Fruit fly (Drosophila melanogaster) whole organism, embryonic: ENCODE measurements around the gene mts.

ENCODE experiments used
- ATbp ChIP-seq: fragments of 200-800 bp; sonication (Bioruptor generic); optimal IDR thresholded peaks from 2 replicates; lab custom pipeline; 2017; ENCODE audit warnings: missing biosample characterization, mild to moderate bottlenecking, missing genetic modification characterization, missing genetic modification reagents
- C15 ChIP-seq: fragments of 200-800 bp; sonication (Bioruptor generic); IDR thresholded peaks from 3 replicates; pipeline ENCODE4 v1.3.6; 2022; ENCODE audit warnings: missing biosample characterization, missing genetic modification characterization
- CG10274 ChIP-seq: fragments of 200-800 bp; sonication (Bioruptor generic); optimal IDR thresholded peaks from 3 replicates; lab custom pipeline; 2017; ENCODE audit warnings: missing biosample characterization, mild to moderate bottlenecking, missing genetic modification characterization
- CG11456 ChIP-seq: fragments of 200-800 bp; sonication (Bioruptor generic); IDR thresholded peaks from 3 replicates; pipeline ENCODE4 v1.3.6; 2022; ENCODE audit warnings: missing biosample characterization, missing genetic modification characterization
- CG11560 ChIP-seq: fragments of 200-800 bp; sonication (Bioruptor generic); IDR thresholded peaks from 3 replicates; pipeline ENCODE4 v1.3.6; 2022; ENCODE audit warnings: missing biosample characterization, missing genetic modification characterization
- CG13296 ChIP-seq: fragments of 200-800 bp; sonication (Bioruptor generic); optimal IDR thresholded peaks from 3 replicates; lab custom pipeline; 2018; ENCODE audit warnings: missing biosample characterization, mild to moderate bottlenecking, missing genetic modification characterization
- CG1529 ChIP-seq: fragments of 200-800 bp; sonication (Bioruptor generic); optimal IDR thresholded peaks from 3 replicates; lab custom pipeline; 2018; ENCODE audit warnings: missing biosample characterization, missing genetic modification characterization
- CG15696 ChIP-seq: fragments of 200-800 bp; sonication (Bioruptor generic); optimal IDR thresholded peaks from 2 replicates; lab custom pipeline; 2019; ENCODE audit warnings: missing biosample characterization, mild to moderate bottlenecking, missing genetic modification characterization, moderate library complexity
- CG1647 ChIP-seq: fragments of 200-800 bp; sonication (Bioruptor generic); optimal IDR thresholded peaks from 3 replicates; lab custom pipeline; 2016; ENCODE audit warnings: missing biosample characterization, missing genetic modification characterization
- CG16813 ChIP-seq: fragments of 200-800 bp; sonication (Bioruptor generic); IDR thresholded peaks from 3 replicates; pipeline ENCODE4 v1.3.6; 2022; ENCODE audit warnings: missing biosample characterization, missing genetic modification characterization; ENCODE audit not compliant: partially characterized antibody
- CG17829 ChIP-seq: fragments of 200-800 bp; optimal IDR thresholded peaks from 2 replicates; lab custom pipeline; 2019; ENCODE audit warnings: missing biosample characterization, mild to moderate bottlenecking, missing genetic modification characterization, moderate library complexity
- CG31365 ChIP-seq: fragments of 200-800 bp; sonication (Bioruptor generic); optimal IDR thresholded peaks from 2 replicates; lab custom pipeline; 2018; ENCODE audit warnings: missing biosample characterization, mild to moderate bottlenecking, missing genetic modification characterization
- CG31388 ChIP-seq: fragments of 200-800 bp; sonication (Bioruptor generic); optimal IDR thresholded peaks from 2 replicates; lab custom pipeline; 2016; ENCODE audit warnings: missing biosample characterization, missing genetic modification characterization
- CG33557 ChIP-seq: fragments of 200-800 bp; sonication (Bioruptor generic); optimal IDR thresholded peaks from 2 replicates; lab custom pipeline; 2019; ENCODE audit warnings: missing biosample characterization, mild to moderate bottlenecking, missing genetic modification characterization, moderate library complexity
- CG43689 ChIP-seq: fragments of 200-800 bp; sonication (Bioruptor generic); IDR thresholded peaks from 2 replicates; pipeline ENCODE4 v1.3.6; 2022; ENCODE audit warnings: missing biosample characterization, missing genetic modification characterization
- CG4617 ChIP-seq: fragments of 200-800 bp; sonication (Bioruptor generic); optimal IDR thresholded peaks from 3 replicates; lab custom pipeline; 2016; ENCODE audit warnings: missing biosample characterization, missing genetic modification characterization, borderline replicate concordance
- CG6765 ChIP-seq: fragments of 200-800 bp; sonication (Bioruptor generic); optimal IDR thresholded peaks from 3 replicates; lab custom pipeline; 2017; ENCODE audit warnings: missing biosample characterization, mild to moderate bottlenecking, missing genetic modification characterization
- CG8944 ChIP-seq: fragments of 200-800 bp; sonication (Bioruptor generic); optimal IDR thresholded peaks from 3 replicates; lab custom pipeline; 2016; ENCODE audit warnings: missing biosample characterization, missing genetic modification characterization
- CkIIα-i1 ChIP-seq: fragments of 200-800 bp; sonication (Bioruptor generic); IDR thresholded peaks from 2 replicates; pipeline ENCODE4 v1.3.6; 2022; ENCODE audit warnings: missing biosample characterization, missing genetic modification characterization
- Deaf1 ChIP-seq: fragments of 200-800 bp; optimal IDR thresholded peaks from 3 replicates; lab custom pipeline; 2019; ENCODE audit warnings: missing biosample characterization, mild to moderate bottlenecking, missing genetic modification characterization, moderate library complexity
- E2f2 ChIP-seq: fragments of 200-800 bp; sonication (Bioruptor generic); IDR thresholded peaks from 2 replicates; pipeline ENCODE4 v1.3.6; 2022; ENCODE audit warnings: missing biosample characterization, missing genetic modification characterization
- ERR ChIP-seq: fragments of 200-800 bp; sonication (Bioruptor generic); optimal IDR thresholded peaks from 2 replicates; lab custom pipeline; 2016; ENCODE audit warnings: missing biosample characterization, missing genetic modification characterization
- Fer2 ChIP-seq: fragments of 200-800 bp; sonication (Bioruptor generic); optimal IDR thresholded peaks from 2 replicates; lab custom pipeline; 2018; ENCODE audit warnings: missing biosample characterization, mild to moderate bottlenecking, missing genetic modification characterization, moderate library complexity
- Hr3 ChIP-seq: fragments of 200-800 bp; sonication (Bioruptor generic); optimal IDR thresholded peaks from 3 replicates; lab custom pipeline; 2016; ENCODE audit warnings: missing biosample characterization, missing genetic modification characterization
- Hsf ChIP-seq: fragments of 200-800 bp; sonication (Bioruptor generic); optimal IDR thresholded peaks from 3 replicates; lab custom pipeline; 2016; ENCODE audit warnings: missing biosample characterization, missing genetic modification characterization
- MESR4 ChIP-seq: fragments of 200-800 bp; sonication (Bioruptor generic); optimal IDR thresholded peaks from 2 replicates; lab custom pipeline; 2018; ENCODE audit warnings: missing biosample characterization, mild to moderate bottlenecking, missing genetic modification characterization, moderate library complexity
- Nf-YC ChIP-seq: fragments of 200-800 bp; optimal IDR thresholded peaks from 3 replicates; lab custom pipeline; 2019; ENCODE audit warnings: missing biosample characterization, mild to moderate bottlenecking, missing genetic modification characterization, moderate library complexity
- TFAM ChIP-seq: fragments of 200-800 bp; sonication (Bioruptor generic); optimal IDR thresholded peaks from 2 replicates; lab custom pipeline; 2017; ENCODE audit warnings: missing biosample characterization, missing genetic modification characterization, inconsistent platforms
- Taf1 ChIP-seq: fragments of 200-800 bp; sonication (Bioruptor generic); IDR thresholded peaks from 2 replicates; pipeline ENCODE4 v1.3.6; 2022; ENCODE audit warnings: missing biosample characterization, missing genetic modification characterization
- Tbp ChIP-seq: fragments of >200 bp; optimal IDR thresholded peaks from 2 replicates; lab custom pipeline; 2018; ENCODE audit warnings: missing biosample characterization, missing genetic modification characterization
- chinmo ChIP-seq: fragments of 200-800 bp; sonication (Bioruptor generic); IDR thresholded peaks from 4 replicates; pipeline ENCODE4 v1.3.6; 2022; ENCODE audit warnings: missing biosample characterization, missing genetic modification characterization; ENCODE audit not compliant: partially characterized antibody
- corto ChIP-seq: fragments of 200-800 bp; sonication (Bioruptor generic); optimal IDR thresholded peaks from 2 replicates; lab custom pipeline; 2016; ENCODE audit warnings: missing biosample characterization, mild to moderate bottlenecking, missing genetic modification characterization, moderate library complexity
- crc ChIP-seq: fragments of 200-800 bp; sonication (Bioruptor generic); optimal IDR thresholded peaks from 2 replicates; lab custom pipeline; 2016; ENCODE audit warnings: missing biosample characterization, missing genetic modification characterization
- danr ChIP-seq: fragments of 200-800 bp; sonication (Bioruptor generic); IDR thresholded peaks from 2 replicates; pipeline ENCODE4 v1.3.6; 2022; ENCODE audit warnings: missing biosample characterization, missing genetic modification characterization
- dmrt99B ChIP-seq: fragments of 200-800 bp; sonication (Bioruptor generic); optimal IDR thresholded peaks from 2 replicates; lab custom pipeline; 2018; ENCODE audit warnings: missing biosample characterization, mild to moderate bottlenecking, missing genetic modification characterization, moderate library complexity
- gsb-n ChIP-seq: fragments of 200-800 bp; sonication (Bioruptor generic); optimal IDR thresholded peaks from 3 replicates; lab custom pipeline; 2018; ENCODE audit warnings: missing biosample characterization, mild to moderate bottlenecking, missing genetic modification characterization
- lbe ChIP-seq: fragments of 200-800 bp; sonication (Bioruptor generic); optimal IDR thresholded peaks from 2 replicates; lab custom pipeline; 2016; ENCODE audit warnings: missing biosample characterization, mild to moderate bottlenecking, missing genetic modification characterization
- lmd ChIP-seq: fragments of 200-800 bp; sonication (Bioruptor generic); IDR thresholded peaks from 2 replicates; pipeline ENCODE4 v1.3.6; 2022; ENCODE audit warnings: missing biosample characterization, missing genetic modification characterization
- luna ChIP-seq: fragments of 200-800 bp; sonication (Bioruptor generic); optimal IDR thresholded peaks from 2 replicates; lab custom pipeline; 2016; ENCODE audit warnings: missing biosample characterization, missing genetic modification characterization
- org-1 ChIP-seq: fragments of 200-800 bp; sonication (Bioruptor generic); optimal IDR thresholded peaks from 2 replicates; lab custom pipeline; 2017; ENCODE audit warnings: missing biosample characterization, missing genetic modification characterization
- psq ChIP-seq: fragments of 200-800 bp; sonication (Bioruptor generic); optimal IDR thresholded peaks from 2 replicates; lab custom pipeline; 2017; ENCODE audit warnings: missing biosample characterization, missing genetic modification characterization
- pum ChIP-seq: fragments of 200-800 bp; sonication (Bioruptor generic); optimal IDR thresholded peaks from 2 replicates; lab custom pipeline; 2016; ENCODE audit warnings: missing biosample characterization, missing genetic modification characterization
- sisA ChIP-seq: fragments of 200-800 bp; sonication (Bioruptor generic); IDR thresholded peaks from 2 replicates; pipeline ENCODE4 v1.3.6; 2022; ENCODE audit warnings: missing biosample characterization, missing genetic modification characterization
- slp2 ChIP-seq: fragments of 200-800 bp; sonication (Bioruptor generic); optimal IDR thresholded peaks from 2 replicates; lab custom pipeline; 2016; ENCODE audit warnings: missing biosample characterization, missing genetic modification characterization
- sqz ChIP-seq: fragments of 200-800 bp; sonication (Bioruptor generic); optimal IDR thresholded peaks from 3 replicates; lab custom pipeline; 2018; ENCODE audit warnings: missing biosample characterization, mild to moderate bottlenecking, missing genetic modification characterization
- toy ChIP-seq: fragments of 200-800 bp; sonication (Bioruptor generic); IDR thresholded peaks from 2 replicates; pipeline ENCODE4 v1.3.6; 2022; ENCODE audit warnings: missing biosample characterization, missing genetic modification characterization
- trh ChIP-seq: fragments of 200-800 bp; sonication (Bioruptor generic); optimal IDR thresholded peaks from 2 replicates; lab custom pipeline; 2016; ENCODE audit warnings: missing biosample characterization, missing genetic modification characterization
- tup ChIP-seq: fragments of 200-800 bp; sonication (Bioruptor generic); optimal IDR thresholded peaks from 2 replicates; lab custom pipeline; 2016; ENCODE audit warnings: missing biosample characterization, mild to moderate bottlenecking, missing genetic modification characterization, moderate library complexity
- z ChIP-seq: fragments of 200-800 bp; sonication (Bioruptor generic); IDR thresholded peaks from 3 replicates; pipeline ENCODE4 v1.3.6; 2022; ENCODE audit warnings: missing biosample characterization, missing genetic modification characterization
- zf30C ChIP-seq: fragments of 200-800 bp; sonication (Bioruptor generic); optimal IDR thresholded peaks from 3 replicates; lab custom pipeline; 2018; ENCODE audit warnings: missing biosample characterization, mild to moderate bottlenecking, missing genetic modification characterization

mts gene

dm6 chr2L:7811249-7812002 is 16.0 kb upstream of the mts start, which contains the start of gene LanB1 (continued):
- peak; percentile 26 for TF ChIP-seq sqz (GFP tag; lab: Kevin White, UChicago)
- no peak for TF ChIP-seq CG43689 (GFP tag; lab: Robert Waterston, UW)
- TF ChIP-seq chinmo (GFP tag; lab: Robert Waterston, UW) = 0 out of 4 replicates have a peak, but pooled peaks have one; percentile 47
- TF ChIP-seq CG10274 = no peak
- no peak for TF ChIP-seq CG13296 (GFP tag; lab: Kevin White, UChicago)
- peak; percentile 28 for TF ChIP-seq Deaf1 (tag; lab: Kevin White, UChicago)
- TF ChIP-seq danr (GFP tag; lab: Robert Waterston, UW) = no peak
- TF ChIP-seq tup (GFP tag; lab: Kevin White, UChicago) = no peak
- no peak for TF ChIP-seq ERR
- peak; percentile 37 for TF ChIP-seq psq
- TF ChIP-seq gsb-n (tag; lab: Kevin White, UChicago) = no peak
- no peak for TF ChIP-seq TFAM (GFP tag; lab: Kevin White, UChicago)
- TF ChIP-seq CG8944 (GFP tag; lab: Kevin White, UChicago) = no peak
- TF ChIP-seq CG17829 (tag; lab: Kevin White, UChicago) = peak; percentile 7
- TF ChIP-seq z (GFP tag; lab: Robert Waterston, UW) = peak; percentile 60; the same call in 2 of the 3 replicates
- no peak for TF ChIP-seq Nf-YC (tag; lab: Kevin White, UChicago)
- TF ChIP-seq CG31365 (tag; lab: Kevin White, UChicago) = no peak
- peak; percentile 42 for TF ChIP-seq CG16813
- no peak for TF ChIP-seq lmd (GFP tag; lab: Robert Waterston, UW)
- peak; percentile 30 for TF ChIP-seq CG6765
- no peak for TF ChIP-seq corto (GFP tag; lab: Kevin White, UChicago)
- TF ChIP-seq Fer2 (tag; lab: Kevin White, UChicago) = no peak
- no peak for TF ChIP-seq CG15696 (tag; lab: Kevin White, UChicago)
- TF ChIP-seq CG11560 (tag; lab: Robert Waterston, UW) = peak; percentile 94
- no peak for TF ChIP-seq CkIIα-i1 (GFP tag; lab: Robert Waterston, UW)
- TF ChIP-seq sisA (GFP tag; lab: Robert Waterston, UW) = no peak
- peak; percentile 21; the same call in 1 of the 3 replicates for TF ChIP-seq CG11456 (GFP tag; lab: Robert Waterston, UW)
- TF ChIP-seq dmrt99B (tag; lab: Kevin White, UChicago) = no peak
- peak; percentile 26 for TF ChIP-seq MESR4 (GFP tag; lab: Kevin White, UChicago)
- TF ChIP-seq slp2 (GFP tag; lab: Kevin White, UChicago) = no peak
- no peak for TF ChIP-seq CG4617 (GFP tag; lab: Kevin White, UChicago)
- TF ChIP-seq CG31388 (GFP tag; lab: Kevin White, UChicago) = no peak
- TF ChIP-seq lbe (GFP tag; lab: Kevin White, UChicago) = no peak
- TF ChIP-seq Hr3 (GFP tag; lab: Kevin White, UChicago) = no peak
- TF ChIP-seq trh (GFP tag; lab: Kevin White, UChicago) = no peak
- TF ChIP-seq luna (GFP tag; lab: Kevin White, UChicago) = no peak
- peak; percentile 54 for TF ChIP-seq E2f2 (GFP tag; lab: Robert Waterston, UW)
- TF ChIP-seq crc = no peak
- TF ChIP-seq Hsf (GFP tag; lab: Kevin White, UChicago) = no peak
- TF ChIP-seq zf30C (GFP tag; lab: Kevin White, UChicago) = no peak
- no peak for TF ChIP-seq C15 (GFP tag; lab: Robert Waterston, UW)
- no peak for TF ChIP-seq CG1529 (GFP tag; lab: Kevin White, UChicago)
- TF ChIP-seq ATbp (GFP tag; lab: Kevin White, UChicago) = no peak
- no peak for TF ChIP-seq Taf1
- TF ChIP-seq pum (GFP tag; lab: Kevin White, UChicago) = no peak
- no peak for TF ChIP-seq Tbp (GFP tag; lab: Kevin White, UChicago)
- TF ChIP-seq org-1 (GFP tag; lab: Kevin White, UChicago) = no peak
- TF ChIP-seq CG1647 = no peak
- no peak for TF ChIP-seq toy (GFP tag; lab: Robert Waterston, UW)
- no peak for TF ChIP-seq CG33557
